Worm (Caenorhabditis elegans) whole organism, mixed stage, embryonic: ENCODE measurements around the gene wrt-6.

Source experiments
- M03D4.4 ChIP-seq: sonication (generic microtip); optimal IDR thresholded peaks from 2 replicates; lab custom pipeline; 2017; ENCODE audit warnings: mild to moderate bottlenecking, missing genetic modification characterization, missing compliant biosample characterization
- bed-3 ChIP-seq: fragments of 200-800 bp; sonication (Bioruptor generic); optimal IDR thresholded peaks from 3 replicates; lab custom pipeline; 2018; ENCODE audit warnings: mild to moderate bottlenecking, missing genetic modification characterization, moderate library complexity, missing compliant biosample characterization
- blmp-1 ChIP-seq: fragments of 150-350 bp; optimal IDR thresholded peaks from 2 replicates; lab custom pipeline; 2014; ENCODE audit warnings: missing biosample characterization, missing genetic modification characterization
- ceh-39 ChIP-seq: fragments of 150-350 bp; optimal IDR thresholded peaks from 2 replicates; lab custom pipeline; 2014; ENCODE audit warnings: missing biosample characterization, missing genetic modification characterization
- ceh-43 ChIP-seq: fragments of 200-800 bp; sonication (Bioruptor generic); optimal IDR thresholded peaks from 2 replicates; lab custom pipeline; 2018; ENCODE audit warnings: mild to moderate bottlenecking, missing genetic modification characterization, moderate library complexity, missing compliant biosample characterization
- ceh-83 ChIP-seq: fragments of 200-800 bp; sonication (Bioruptor generic); optimal IDR thresholded peaks from 2 replicates; lab custom pipeline; 2018; ENCODE audit warnings: mild to moderate bottlenecking, missing genetic modification characterization, missing compliant biosample characterization
- ces-1 ChIP-seq: fragments of 150-350 bp; optimal IDR thresholded peaks from 2 replicates; lab custom pipeline; 2014; ENCODE audit warnings: missing biosample characterization, missing genetic modification reagents, missing genetic modification characterization
- cnd-1 ChIP-seq: fragments of 200-800 bp; sonication (Bioruptor generic); optimal IDR thresholded peaks from 2 replicates; lab custom pipeline; 2018; ENCODE audit warnings: mild to moderate bottlenecking, missing genetic modification characterization, missing compliant biosample characterization
- drap-1 ChIP-seq: fragments of 200-800 bp; sonication (Bioruptor generic); optimal IDR thresholded peaks from 3 replicates; lab custom pipeline; 2018; ENCODE audit warnings: mild to moderate bottlenecking, missing genetic modification characterization, missing compliant biosample characterization
- elt-1 ChIP-seq: sonication (generic microtip); optimal IDR thresholded peaks from 2 replicates; lab custom pipeline; 2017; ENCODE audit warnings: missing genetic modification characterization, mild to moderate bottlenecking, missing compliant biosample characterization, antibody characterized with exemption, moderate library complexity, borderline replicate concordance; ENCODE audit not compliant: insufficient read depth
- elt-3 ChIP-seq: fragments of 150-350 bp; optimal IDR thresholded peaks from 2 replicates; lab custom pipeline; 2014; ENCODE audit warnings: missing biosample characterization, missing genetic modification characterization
- flh-1 ChIP-seq: fragments of 200-800 bp; sonication (Bioruptor generic); optimal IDR thresholded peaks from 2 replicates; lab custom pipeline; 2018; ENCODE audit warnings: mild to moderate bottlenecking, missing genetic modification characterization, moderate library complexity, missing compliant biosample characterization
- ham-2 ChIP-seq: fragments of 200-800 bp; sonication (Bioruptor generic); optimal IDR thresholded peaks from 2 replicates; lab custom pipeline; 2018; ENCODE audit warnings: mild to moderate bottlenecking, missing genetic modification characterization, missing compliant biosample characterization
- hlh-1 ChIP-seq: fragments of 150-350 bp; optimal IDR thresholded peaks from 2 replicates; lab custom pipeline; 2014; ENCODE audit warnings: missing biosample characterization, missing genetic modification reagents, missing genetic modification characterization
- lin-13 ChIP-seq: fragments of 150-350 bp; optimal IDR thresholded peaks from 2 replicates; lab custom pipeline; 2014; ENCODE audit warnings: missing biosample characterization, missing genetic modification characterization
- lin-32 ChIP-seq: fragments of 200-800 bp; sonication (Bioruptor generic); optimal IDR thresholded peaks from 2 replicates; lab custom pipeline; 2018; ENCODE audit warnings: mild to moderate bottlenecking, missing genetic modification characterization, missing compliant biosample characterization
- lsy-2 ChIP-seq: fragments of 150-350 bp; optimal IDR thresholded peaks from 2 replicates; lab custom pipeline; 2014; ENCODE audit warnings: missing biosample characterization, missing genetic modification characterization
- mab-5 ChIP-seq: fragments of 150-350 bp; optimal IDR thresholded peaks from 2 replicates; lab custom pipeline; 2014; ENCODE audit warnings: missing biosample characterization, missing genetic modification characterization
- mep-1 ChIP-seq: fragments of 150-350 bp; optimal IDR thresholded peaks from 2 replicates; lab custom pipeline; 2017; ENCODE audit warnings: missing biosample characterization, missing genetic modification reagents, missing genetic modification characterization, inconsistent platforms
- mls-2 ChIP-seq: sonication (generic microtip); optimal IDR thresholded peaks from 2 replicates; lab custom pipeline; 2016; ENCODE audit warnings: mild to moderate bottlenecking, missing genetic modification characterization, moderate library complexity, missing compliant biosample characterization
- nhr-12 ChIP-seq: fragments of 150-350 bp; optimal IDR thresholded peaks from 2 replicates; lab custom pipeline; 2014; ENCODE audit warnings: missing biosample characterization, missing genetic modification characterization
- nhr-2 ChIP-seq: fragments of 150-350 bp; optimal IDR thresholded peaks from 2 replicates; lab custom pipeline; 2014; ENCODE audit warnings: missing biosample characterization, missing genetic modification characterization
- nhr-237 ChIP-seq: fragments of 150-350 bp; optimal IDR thresholded peaks from 2 replicates; lab custom pipeline; 2014; ENCODE audit warnings: missing biosample characterization, missing genetic modification characterization
- nhr-28 ChIP-seq: fragments of 150-350 bp; optimal IDR thresholded peaks from 2 replicates; lab custom pipeline; 2014; ENCODE audit warnings: missing biosample characterization, missing genetic modification characterization
- nhr-76 ChIP-seq: sonication (generic microtip); optimal IDR thresholded peaks from 2 replicates; lab custom pipeline; 2017; ENCODE audit warnings: missing biosample characterization, missing genetic modification characterization
- pha-4 ChIP-seq: fragments of 150-350 bp; optimal IDR thresholded peaks from 2 replicates; lab custom pipeline; 2018; ENCODE audit warnings: missing biosample characterization, missing genetic modification reagents, missing genetic modification characterization
- sem-2 ChIP-seq: fragments of 200-800 bp; sonication (Bioruptor generic); optimal IDR thresholded peaks from 2 replicates; lab custom pipeline; 2018; ENCODE audit warnings: mild to moderate bottlenecking, missing genetic modification characterization, missing compliant biosample characterization
- snpc-4 ChIP-seq: fragments of 150-350 bp; optimal IDR thresholded peaks from 2 replicates; lab custom pipeline; 2014; ENCODE audit warnings: missing biosample characterization, missing genetic modification characterization
- sptf-1 ChIP-seq: sonication (generic microtip); optimal IDR thresholded peaks from 2 replicates; lab custom pipeline; 2017; ENCODE audit warnings: mild to moderate bottlenecking, missing genetic modification characterization, moderate library complexity, missing compliant biosample characterization
- tbx-8 ChIP-seq: fragments of 200-800 bp; sonication (Bioruptor generic); optimal IDR thresholded peaks from 2 replicates; lab custom pipeline; 2018; ENCODE audit warnings: mild to moderate bottlenecking, missing genetic modification characterization, moderate library complexity, missing compliant biosample characterization
- unc-120 ChIP-seq: sonication (generic microtip); optimal IDR thresholded peaks from 2 replicates; lab custom pipeline; 2017; ENCODE audit warnings: missing genetic modification characterization, missing compliant biosample characterization; ENCODE audit not compliant: poor library complexity, severe bottlenecking
- unc-39 ChIP-seq: fragments of 150-350 bp; optimal IDR thresholded peaks from 2 replicates; lab custom pipeline; 2014; ENCODE audit warnings: missing biosample characterization, missing genetic modification characterization
- unc-62 ChIP-seq: fragments of 150-350 bp; optimal IDR thresholded peaks from 2 replicates; lab custom pipeline; 2014; ENCODE audit warnings: missing biosample characterization, missing genetic modification reagents, missing genetic modification characterization
- zip-8 ChIP-seq: fragments of 150-350 bp; optimal IDR thresholded peaks from 2 replicates; lab custom pipeline; 2014; ENCODE audit warnings: missing biosample characterization, missing genetic modification characterization
- ztf-11 ChIP-seq: fragments of 150-350 bp; optimal IDR thresholded peaks from 2 replicates; lab custom pipeline; 2014; ENCODE audit warnings: missing biosample characterization, missing genetic modification characterization

wrt-6 gene

ce11 chrX:3467004-3467761 is 12.9 kb upstream of the wrt-6 start:
- TF ChIP-seq nhr-28 (tag; lab: Kevin White, UChicago): no peak
- no peak for TF ChIP-seq lsy-2
- TF ChIP-seq hlh-1: no peak
- no peak for TF ChIP-seq nhr-237
- TF ChIP-seq elt-3 (tag; lab: Kevin White, UChicago): no peak
- no peak for TF ChIP-seq ceh-43 (GFP tag; lab: Kevin White, UChicago)
- TF ChIP-seq zip-8 (tag; lab: Kevin White, UChicago): no peak
- no peak for TF ChIP-seq unc-39 (tag; lab: Kevin White, UChicago)
- no peak for TF ChIP-seq nhr-12 (tag; lab: Kevin White, UChicago)
- no peak for TF ChIP-seq unc-62
- TF ChIP-seq ceh-83: no peak
- TF ChIP-seq mab-5: no peak
- no peak for TF ChIP-seq ztf-11 (tag; lab: Kevin White, UChicago)
- TF ChIP-seq M03D4.4 (tag; lab: Kevin White, UChicago): no peak
- TF ChIP-seq unc-120 (tag; lab: Kevin White, UChicago): peak; percentile 13
- TF ChIP-seq bed-3 (GFP tag; lab: Kevin White, UChicago): no peak
- TF ChIP-seq lin-32 (GFP tag; lab: Kevin White, UChicago): no peak
- TF ChIP-seq drap-1: no peak
- no peak for TF ChIP-seq nhr-76 (tag; lab: Kevin White, UChicago)
- peak; percentile 43 for TF ChIP-seq mls-2
- no peak for TF ChIP-seq pha-4 (tag; lab: Kevin White, UChicago)
- TF ChIP-seq lin-13 (tag; lab: Kevin White, UChicago): no peak
- TF ChIP-seq ceh-39 (tag; lab: Kevin White, UChicago): peak; percentile 28
- peak; percentile 26 for TF ChIP-seq sptf-1 (tag; lab: Kevin White, UChicago)
- peak; percentile 48 for TF ChIP-seq ces-1 (GFP tag; lab: Kevin White, UChicago)
- no peak for TF ChIP-seq flh-1 (GFP tag; lab: Kevin White, UChicago)
- peak; percentile 2 for TF ChIP-seq mep-1 (tag; lab: Kevin White, UChicago)
- no peak for TF ChIP-seq blmp-1 (tag; lab: Kevin White, UChicago)
- TF ChIP-seq tbx-8 (GFP tag; lab: Kevin White, UChicago): no peak
- no peak for TF ChIP-seq snpc-4 (tag; lab: Kevin White, UChicago)
- peak; percentile 77 for TF ChIP-seq elt-1 (tag; lab: Kevin White, UChicago)
- peak; percentile 33 for TF ChIP-seq ham-2 (GFP tag; lab: Kevin White, UChicago)
- peak; percentile 81 for TF ChIP-seq cnd-1 (tag; lab: Kevin White, UChicago)
- peak; percentile 60 for TF ChIP-seq nhr-2
- TF ChIP-seq sem-2 (GFP tag; lab: Kevin White, UChicago): no peak
- TF ChIP-seq, all 35 proteins: peak for 10

ce11 chrX:3467958-3468357 is 12.1 kb upstream of the wrt-6 start:
- TF ChIP-seq lin-13 (tag; lab: Kevin White, UChicago): no peak
- TF ChIP-seq hlh-1: peak; percentile 8
- no peak for TF ChIP-seq unc-120 (tag; lab: Kevin White, UChicago)
- TF ChIP-seq, all 35 proteins: peak for 1

- TF ChIP-seq zip-8 (tag; lab: Kevin White, UChicago) (no peak), blmp-1 (tag; lab: Kevin White, UChicago) (no peak), M03D4.4 (tag; lab: Kevin White, UChicago) (peak; percentile 14), lin-32 (GFP tag; lab: Kevin White, UChicago) (no peak), lin-13 (tag; lab: Kevin White, UChicago) (no peak), ham-2 (GFP tag; lab: Kevin White, UChicago) (no peak), mls-2 (peak; percentile 65), drap-1 (no peak), ces-1 (GFP tag; lab: Kevin White, UChicago) (peak; percentile 95), mab-5 (no peak), sptf-1 (tag; lab: Kevin White, UChicago) (peak; percentile 56), unc-62 (no peak), nhr-237 (no peak), ceh-39 (tag; lab: Kevin White, UChicago) (no peak), nhr-76 (tag; lab: Kevin White, UChicago) (no peak)
Measured at ce11 chrX:3469332-3469731, 10.7 kb upstream of the wrt-6 start.
